Fruit fly (Drosophila melanogaster): ENCODE results near the gene LManVI.

The LManVI gene

DNA sequence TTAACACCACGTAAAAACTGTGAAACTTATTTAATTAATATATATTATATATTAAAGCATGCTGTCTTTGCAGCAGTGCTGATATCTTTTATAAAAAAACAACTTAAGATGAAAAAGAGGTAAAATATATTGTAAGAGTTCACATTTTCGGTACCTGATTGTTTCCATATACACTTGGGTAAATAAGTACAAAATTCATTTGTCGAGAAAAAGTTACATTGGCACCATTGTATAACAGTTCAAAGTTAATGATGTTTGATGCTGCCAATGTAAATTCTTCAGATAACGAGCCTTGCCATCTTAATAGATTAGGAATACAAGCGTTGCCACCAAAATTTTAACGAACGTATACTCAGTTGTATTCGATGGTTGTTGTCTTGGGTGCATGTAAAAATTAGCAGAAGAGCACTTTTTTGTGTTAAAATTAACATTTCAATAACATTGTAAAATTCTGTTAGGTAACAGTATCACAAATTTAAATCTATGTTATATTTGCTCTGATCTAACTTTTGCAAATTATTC lies 40.2 kb downstream of the LManVI start (continued):
- TF ChIP-seq CG17359 (tag; optimal IDR thresholded peaks at IDR 0.05): no peak
- no peak for TF ChIP-seq B-H1 (GFP tag; IDR thresholded peaks at IDR 0.05)
- TF ChIP-seq NfI (GFP tag; optimal IDR thresholded peaks at IDR 0.05): no peak
- no peak for TF ChIP-seq CG6683 (GFP tag; optimal IDR thresholded peaks at IDR 0.05)
- TF ChIP-seq dimm (GFP tag; IDR thresholded peaks at IDR 0.05): no peak
- TF ChIP-seq CG4820 (GFP tag; optimal IDR thresholded peaks at IDR 0.05): no peak
- no peak for TF ChIP-seq bowl (GFP tag; IDR thresholded peaks at IDR 0.05)
- no peak for TF ChIP-seq nmo (GFP tag; optimal IDR thresholded peaks at IDR 0.05)
- TF ChIP-seq CG2712 (tag; optimal IDR thresholded peaks at IDR 0.05): peak; percentile 34
- peak; percentile 1 for TF ChIP-seq grau (tag; optimal IDR thresholded peaks at IDR 0.05)
- TF ChIP-seq Dip2 (GFP tag; IDR thresholded peaks at IDR 0.05): no peak
- TF ChIP-seq CG31388 (GFP tag; optimal IDR thresholded peaks at IDR 0.05): no peak
- TF ChIP-seq fu2 (GFP tag; optimal IDR thresholded peaks at IDR 0.05): no peak
- TF ChIP-seq Hmx (GFP tag; optimal IDR thresholded peaks at IDR 0.05): no peak
- no peak for TF ChIP-seq ewg (GFP tag; optimal IDR thresholded peaks at IDR 0.05)
- TF ChIP-seq br (optimal IDR thresholded peaks at IDR 0.05): no peak
- TF ChIP-seq Deaf1 (tag; optimal IDR thresholded peaks at IDR 0.05): no peak
- no peak for TF ChIP-seq Bdp1 (GFP tag; optimal IDR thresholded peaks at IDR 0.05)
- TF ChIP-seq chinmo (GFP tag; IDR thresholded peaks at IDR 0.05; ENCODE audit: partially characterized antibody): no peak
- no peak for TF ChIP-seq hkb (optimal IDR thresholded peaks at IDR 0.05)
- TF ChIP-seq hkb (GFP tag; IDR thresholded peaks at IDR 0.05): no peak
- TF ChIP-seq NK7.1 (GFP tag; optimal IDR thresholded peaks at IDR 0.05): no peak
- TF ChIP-seq Poxn (GFP tag; IDR thresholded peaks at IDR 0.05): no peak
- peak; percentile 8 for TF ChIP-seq CG11504 (tag; optimal IDR thresholded peaks at IDR 0.05)
- TF ChIP-seq HmgD (GFP tag; optimal IDR thresholded peaks at IDR 0.05): no peak
- TF ChIP-seq CG3838 (GFP tag; optimal IDR thresholded peaks at IDR 0.05): no peak
- TF ChIP-seq CG8478 (optimal IDR thresholded peaks at IDR 0.05): no peak
- no peak for TF ChIP-seq CG14965 (GFP tag; optimal IDR thresholded peaks at IDR 0.05; ENCODE audit: borderline replicate concordance)
- no peak for TF ChIP-seq CG9932 (GFP tag; IDR thresholded peaks at IDR 0.05)
- no peak for TF ChIP-seq maf-S (GFP tag; optimal IDR thresholded peaks at IDR 0.05)
- TF ChIP-seq wdn (GFP tag; IDR thresholded peaks at IDR 0.05): no peak
- TF ChIP-seq BtbVII (GFP tag; optimal IDR thresholded peaks at IDR 0.05): no peak
- TF ChIP-seq dati (GFP tag; IDR thresholded peaks at IDR 0.05): no peak
- TF ChIP-seq C15 (GFP tag; IDR thresholded peaks at IDR 0.05): no peak
- no peak for TF ChIP-seq MTF-1 (GFP tag; optimal IDR thresholded peaks at IDR 0.05; ENCODE audit: borderline replicate concordance)
- no peak for TF ChIP-seq CG3281 (GFP tag; optimal IDR thresholded peaks at IDR 0.05)
- TF ChIP-seq tgo (GFP tag; IDR thresholded peaks at IDR 0.05): no peak
- TF ChIP-seq peb (GFP tag; IDR thresholded peaks at IDR 0.05): no peak
- TF ChIP-seq crp (GFP tag; optimal IDR thresholded peaks at IDR 0.05): no peak
- no peak for TF ChIP-seq Atf-2 (GFP tag; optimal IDR thresholded peaks at IDR 0.05)
- no peak for TF ChIP-seq CG1024 (GFP tag; IDR thresholded peaks at IDR 0.05)
- no peak for TF ChIP-seq chn (GFP tag; optimal IDR thresholded peaks at IDR 0.05)
- no peak for TF ChIP-seq CG8924 (tag; optimal IDR thresholded peaks at IDR 0.05)
- TF ChIP-seq zf30C (GFP tag; optimal IDR thresholded peaks at IDR 0.05): peak; percentile 34
- TF ChIP-seq E2f2 (GFP tag; IDR thresholded peaks at IDR 0.05): 0 out of 2 replicates have a peak, but pooled peaks have one; percentile 20
- no peak for TF ChIP-seq Elba2 (GFP tag; optimal IDR thresholded peaks at IDR 0.05)
- no peak for TF ChIP-seq CG11723 (GFP tag; optimal IDR thresholded peaks at IDR 0.05)
- TF ChIP-seq Opbp (GFP tag; IDR thresholded peaks at IDR 0.05; ENCODE audit: partially characterized antibody): no peak; the same call in 2 of the 3 replicates
- no peak for TF ChIP-seq eve (GFP tag; optimal IDR thresholded peaks at IDR 0.05)
- peak; percentile 23 for TF ChIP-seq Myb (GFP tag; optimal IDR thresholded peaks at IDR 0.05)
- TF ChIP-seq mirr (GFP tag; optimal IDR thresholded peaks at IDR 0.05): no peak
- no peak for TF ChIP-seq CG4730 (GFP tag; IDR thresholded peaks at IDR 0.05)
- TF ChIP-seq CG2120 (GFP tag; optimal IDR thresholded peaks at IDR 0.05): no peak

Measured in whole organism, embryonic.